Worm (Caenorhabditis elegans) whole organism, L4/young adult: Measurements from ENCODE around the gene irld-20.

Experiments used
- W03F9.2 ChIP-seq: fragments of 150-350 bp; optimal IDR thresholded peaks from 2 replicates; lab custom pipeline; 2014; ENCODE audit warnings: missing biosample characterization, missing genetic modification characterization
- dao-5 ChIP-seq: sonication (generic microtip); optimal IDR thresholded peaks from 2 replicates; lab custom pipeline; 2016; ENCODE audit warnings: missing genotype, missing genetic modification characterization, moderate library complexity, missing compliant biosample characterization
- him-1 ChIP-seq: sonication (generic microtip); optimal IDR thresholded peaks from 2 replicates; lab custom pipeline; 2016; ENCODE audit warnings: missing genotype, missing genetic modification reagents, missing genetic modification characterization, missing compliant biosample characterization

The irld-20 gene

DNA sequence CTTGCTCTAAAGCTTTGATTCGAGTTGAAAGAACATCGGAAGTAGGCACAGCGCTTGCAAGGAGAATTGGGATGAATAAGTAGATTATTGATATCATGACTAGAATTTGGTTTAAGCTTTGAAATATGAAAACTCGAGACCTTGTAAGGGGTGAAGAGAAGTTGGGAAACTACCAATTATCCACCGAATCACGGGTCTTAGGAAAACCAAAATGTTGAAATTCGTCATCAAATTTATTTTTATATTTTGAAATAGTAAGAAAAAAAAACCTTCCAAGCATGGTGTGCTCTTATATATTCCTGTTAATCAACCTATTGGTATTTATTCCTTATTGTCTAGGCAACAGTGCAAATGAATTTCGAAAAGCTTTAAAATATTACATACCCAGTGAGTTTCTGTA, at the start of gene irld-20, which contains the start of gene irld-60:
Gene irld-20, plus strand, starts transcription at position 279 of the 400 bp plus-strand sequence.
Gene irld-60, minus strand, starts transcription at position 101 of the 400 bp plus-strand sequence.
- TF ChIP-seq W03F9.2 (tag; lab: Kevin White, UChicago) (no peak), dao-5 (tag; lab: Kevin White, UChicago) (no peak), him-1 (tag; lab: Kevin White, UChicago) (no peak)

DNA sequence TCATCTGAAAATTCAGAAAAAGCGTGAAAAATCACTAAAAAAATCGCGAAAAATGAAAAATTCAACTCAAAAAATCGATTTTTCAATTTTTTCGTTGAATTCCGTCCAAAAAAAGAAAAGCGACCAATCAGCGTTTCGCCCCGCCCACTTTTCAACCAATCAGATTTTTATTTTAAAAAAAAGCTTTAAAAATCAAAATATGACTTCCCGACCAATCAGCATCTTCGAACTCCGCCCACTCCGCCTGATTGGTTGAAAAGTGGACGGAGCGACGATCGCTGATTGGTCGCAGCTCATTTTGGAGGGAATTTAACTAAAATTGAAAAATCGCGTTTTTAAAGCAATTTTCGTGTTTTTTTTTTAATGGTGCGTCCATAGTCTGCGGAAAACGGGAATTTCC, 48.5 kb upstream of the irld-20 start:
- TF ChIP-seq dao-5 (tag; lab: Kevin White, UChicago) (no peak), him-1 (tag; lab: Kevin White, UChicago) (no peak), W03F9.2 (tag; lab: Kevin White, UChicago) (no peak)

DNA sequence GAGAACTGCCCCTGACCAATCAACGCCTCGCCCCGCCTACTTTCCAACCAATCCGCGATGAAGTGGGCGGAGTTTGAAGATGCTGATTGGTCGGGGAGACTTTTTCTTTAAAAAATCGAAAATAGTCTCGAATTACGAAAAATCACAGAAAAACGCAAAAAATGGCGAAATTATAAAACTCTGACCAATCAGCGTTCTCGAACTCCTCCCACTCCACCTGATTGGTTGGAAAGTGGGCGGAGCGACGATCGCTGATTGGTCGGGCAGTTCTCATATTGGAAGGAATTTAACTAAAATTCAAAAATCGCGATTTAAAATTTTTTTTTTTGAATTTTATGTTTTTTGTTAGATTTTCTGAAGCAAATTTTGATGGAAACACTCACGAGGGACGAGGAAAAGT, 47.7 kb upstream of the irld-20 start:
- TF ChIP-seq him-1 (tag; lab: Kevin White, UChicago), result no peak
- no peak for TF ChIP-seq dao-5 (tag; lab: Kevin White, UChicago)

DNA sequence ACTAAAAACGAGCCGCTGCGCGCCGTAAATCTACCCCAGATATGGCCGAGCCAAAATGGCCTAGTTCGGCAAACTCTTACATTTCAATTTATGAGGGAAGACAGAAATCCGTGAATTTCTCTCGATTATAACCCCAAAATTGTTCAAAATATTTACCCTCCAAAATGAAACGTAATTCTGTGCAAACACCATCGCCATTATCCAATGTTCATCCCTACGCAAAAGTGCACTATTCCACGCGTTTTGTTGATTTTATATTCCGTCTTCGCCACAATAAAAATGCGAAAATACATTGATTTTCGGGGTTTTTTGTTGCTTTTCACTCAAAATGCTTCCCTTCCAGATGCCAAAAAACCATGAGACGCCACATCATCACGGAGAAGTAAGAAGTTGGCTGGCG, 39.7 kb upstream of the irld-20 start, which contains the start of gene hut-1:
Gene hut-1, plus strand, starts transcription at position 344 of the 400 bp plus-strand sequence.
- TF ChIP-seq him-1 (tag; lab: Kevin White, UChicago) (no peak), dao-5 (tag; lab: Kevin White, UChicago) (no peak)

DNA sequence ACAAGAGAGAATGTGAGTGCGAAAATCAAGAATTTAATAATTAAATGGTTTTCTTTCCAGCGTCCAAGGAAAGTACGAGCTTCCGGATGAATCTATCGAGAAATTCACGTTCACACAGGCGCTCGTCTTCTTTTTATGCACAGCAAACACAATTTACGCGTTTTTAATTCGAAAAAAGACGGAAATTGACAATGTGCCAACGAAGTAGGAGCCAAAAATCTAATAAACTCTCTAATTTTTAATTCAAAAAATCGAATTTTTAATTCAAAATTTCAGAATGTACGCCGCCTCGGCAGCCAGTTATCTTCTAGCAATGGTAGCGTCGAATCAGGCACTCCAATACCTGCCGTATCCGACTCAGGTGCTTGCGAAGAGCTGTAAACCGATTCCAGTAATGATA, 39.2 kb upstream of the irld-20 start:
- TF ChIP-seq dao-5 (tag; lab: Kevin White, UChicago) (no peak), W03F9.2 (tag; lab: Kevin White, UChicago) (no peak), him-1 (tag; lab: Kevin White, UChicago) (no peak)

DNA sequence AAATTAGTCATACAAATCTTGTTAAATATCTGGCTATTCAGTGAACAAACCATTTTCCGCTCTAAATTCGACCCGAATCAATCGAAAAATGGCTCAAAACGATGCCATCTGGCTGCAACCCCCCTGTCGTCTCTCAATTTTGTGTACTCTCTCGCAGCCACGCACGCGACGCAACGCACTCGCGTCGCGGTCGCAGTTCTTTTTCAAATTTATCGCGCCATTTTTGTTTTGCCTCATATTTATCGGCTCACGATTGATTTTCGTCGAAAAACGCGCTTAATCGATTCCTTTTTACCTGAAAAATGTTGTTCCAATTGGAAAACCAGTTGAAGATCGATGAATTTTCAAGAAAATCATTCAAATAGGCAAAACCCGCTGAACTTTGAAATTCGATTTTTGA, 37.0 kb upstream of the irld-20 start:
- no peak for TF ChIP-seq W03F9.2 (tag; lab: Kevin White, UChicago)
- TF ChIP-seq him-1 (tag; lab: Kevin White, UChicago), result no peak
- TF ChIP-seq dao-5 (tag; lab: Kevin White, UChicago), result no peak

DNA sequence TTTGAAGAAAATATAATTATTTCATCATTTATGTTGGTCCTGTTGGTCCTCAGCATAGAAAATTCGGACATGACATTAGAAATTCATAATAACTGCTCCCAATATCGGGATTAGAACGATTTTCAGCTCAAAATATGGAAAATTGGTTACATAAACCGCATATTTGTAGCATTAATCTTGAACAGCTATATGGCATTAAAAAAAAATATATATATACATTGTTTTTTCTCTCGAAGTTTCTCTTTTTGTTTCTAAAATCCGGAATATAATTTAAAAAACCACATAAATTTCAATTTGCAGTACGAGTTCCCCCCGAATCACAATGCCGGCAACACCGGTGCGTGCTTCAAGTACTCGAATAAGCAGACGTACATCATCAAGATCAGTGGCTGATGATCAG, 36.6 kb upstream of the irld-20 start, which contains the start of gene ssl-1:
Gene ssl-1, plus strand, starts transcription at position 301 of the 400 bp plus-strand sequence.
- no peak for TF ChIP-seq dao-5 (tag; lab: Kevin White, UChicago)
- TF ChIP-seq W03F9.2 (tag; lab: Kevin White, UChicago), result no peak
- TF ChIP-seq him-1 (tag; lab: Kevin White, UChicago), result no peak

DNA sequence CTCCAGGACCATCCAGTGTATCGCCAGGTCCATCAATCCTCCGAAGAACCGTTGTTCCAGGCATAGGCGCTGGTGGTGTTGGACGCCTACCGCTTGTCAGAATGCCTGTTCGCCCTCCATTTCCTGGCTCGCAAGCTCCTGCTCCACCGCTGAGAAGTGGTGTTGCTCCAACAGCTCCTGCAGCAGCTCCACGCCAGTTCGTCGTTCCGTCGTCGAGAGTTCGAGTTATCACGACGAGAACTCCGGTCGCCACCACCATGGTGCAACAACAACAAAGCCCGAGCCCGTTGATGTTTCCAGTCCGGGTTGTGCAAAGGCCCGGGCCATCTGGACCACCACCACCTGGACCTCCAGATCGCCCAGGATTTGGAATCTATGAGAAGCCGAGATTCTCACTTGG, 22.8 kb upstream of the irld-20 start:
- TF ChIP-seq W03F9.2 (tag; lab: Kevin White, UChicago), result no peak

DNA sequence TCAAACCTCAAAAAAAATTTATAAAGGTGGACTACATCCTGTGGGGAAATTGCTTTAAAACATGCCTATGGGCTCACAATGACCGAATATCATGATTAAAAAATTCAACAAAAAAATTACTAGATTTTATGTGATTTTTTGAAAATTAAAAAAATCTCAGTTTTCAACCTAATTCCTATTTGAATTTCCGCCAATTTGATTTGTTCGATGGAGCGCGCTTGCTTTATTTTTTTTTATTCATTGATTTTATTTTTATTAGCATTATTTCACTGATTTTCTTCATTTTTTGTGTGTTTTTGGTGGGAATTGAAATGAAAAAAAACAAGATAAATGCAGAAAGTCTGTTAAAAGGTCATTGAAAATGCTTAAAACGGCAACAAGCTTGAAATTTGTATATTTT, 12.0 kb upstream of the irld-20 start:
- TF ChIP-seq W03F9.2 (tag; lab: Kevin White, UChicago), result no peak
- TF ChIP-seq dao-5 (tag; lab: Kevin White, UChicago), result no peak
- no peak for TF ChIP-seq him-1 (tag; lab: Kevin White, UChicago)

DNA sequence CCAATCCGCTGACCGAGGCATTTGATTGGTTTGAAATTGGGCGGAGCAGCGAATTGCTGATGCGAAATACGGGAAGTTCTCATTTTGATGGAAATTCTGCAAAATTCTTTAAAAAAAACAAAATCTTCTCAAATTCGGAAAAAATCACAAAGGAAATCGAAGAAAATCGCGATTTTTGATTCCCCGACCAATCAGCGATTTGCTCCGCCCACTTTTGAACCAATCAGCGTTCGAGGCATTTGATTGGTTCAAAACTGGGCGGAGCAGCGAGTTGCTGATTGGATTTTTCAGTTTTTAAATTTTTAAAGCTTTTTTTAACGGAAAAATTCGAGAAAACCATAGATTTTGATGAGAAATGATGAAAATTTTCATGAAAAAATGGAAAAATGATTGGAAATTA, 10.6 kb upstream of the irld-20 start:
- no peak for TF ChIP-seq W03F9.2 (tag; lab: Kevin White, UChicago)
- no peak for TF ChIP-seq dao-5 (tag; lab: Kevin White, UChicago)
- no peak for TF ChIP-seq him-1 (tag; lab: Kevin White, UChicago)

DNA sequence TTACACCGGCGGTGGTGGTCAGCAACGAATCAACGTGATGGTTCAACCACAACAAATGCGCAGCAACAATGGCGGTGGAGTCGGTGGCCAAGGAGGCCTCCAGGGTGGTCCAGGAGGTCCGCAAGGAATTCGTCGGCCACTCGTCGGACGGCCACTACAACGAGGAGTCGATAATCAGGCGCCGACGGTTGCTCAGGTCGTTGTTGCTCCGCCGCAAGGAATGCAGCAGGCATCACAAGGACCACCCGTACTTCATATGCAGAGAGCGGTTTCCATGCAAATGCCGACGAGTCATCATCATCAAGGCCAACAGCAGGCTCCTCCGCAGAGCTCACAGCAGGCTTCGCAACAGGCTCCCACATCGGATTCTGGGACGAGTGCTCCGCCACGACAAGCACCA, 7.4 kb upstream of the irld-20 start:
- TF ChIP-seq W03F9.2 (tag; lab: Kevin White, UChicago) (no peak), him-1 (tag; lab: Kevin White, UChicago) (no peak), dao-5 (tag; lab: Kevin White, UChicago) (no peak)

DNA sequence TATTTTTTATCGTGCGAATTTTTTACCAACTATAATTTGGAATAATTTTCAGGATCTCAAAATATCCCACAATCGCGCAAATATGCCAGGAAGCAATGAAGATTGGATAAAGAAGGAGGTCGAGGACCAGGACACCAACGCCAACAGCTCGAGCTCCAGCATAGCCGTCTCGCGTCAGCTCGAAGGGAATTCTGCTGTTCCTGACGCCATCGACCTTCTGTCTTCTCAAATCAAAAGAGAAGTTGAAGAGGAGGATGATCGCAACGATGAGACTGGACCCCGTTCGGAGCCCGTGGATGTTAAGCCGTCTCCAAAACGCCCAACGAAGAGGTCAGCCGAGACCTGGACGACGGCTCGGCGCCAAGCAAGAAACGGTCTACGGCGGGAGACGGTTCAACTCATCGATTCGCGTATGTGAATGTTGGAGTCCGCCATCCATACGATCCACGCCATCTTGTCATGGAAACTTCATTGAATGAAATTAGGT, 4.5 kb upstream of the irld-20 start, which contains the start of gene Y111B2A.21:
Gene Y111B2A.21, plus strand, starts transcription at position 51 of the 487 bp plus-strand sequence.
- TF ChIP-seq him-1 (tag; lab: Kevin White, UChicago) (no peak), W03F9.2 (tag; lab: Kevin White, UChicago) (no peak), dao-5 (tag; lab: Kevin White, UChicago) (no peak)

DNA sequence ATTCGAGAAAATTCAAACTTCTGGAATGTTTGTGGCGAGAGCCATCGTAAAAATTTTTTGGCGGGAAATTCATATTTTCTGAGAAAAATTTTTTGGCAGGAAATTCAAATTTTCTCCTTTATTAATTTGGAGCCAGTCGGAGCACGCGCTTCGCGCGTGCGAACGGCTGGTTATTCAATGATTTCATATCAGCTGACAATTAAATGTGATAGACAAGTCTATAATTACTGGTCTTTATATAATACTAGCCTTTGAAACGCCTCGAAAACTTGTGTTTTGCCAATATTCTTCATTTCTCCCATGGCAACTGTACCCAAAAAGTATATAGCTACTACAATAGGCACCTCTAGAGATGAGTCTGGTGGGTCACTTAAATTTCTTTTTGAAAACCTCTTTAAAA, 4.1 kb downstream of the irld-20 start, which contains the start of gene srw-10:
Gene srw-10, plus strand, starts transcription at position 301 of the 400 bp plus-strand sequence.
- no peak for TF ChIP-seq him-1 (tag; lab: Kevin White, UChicago)
- TF ChIP-seq dao-5 (tag; lab: Kevin White, UChicago), result no peak
- no peak for TF ChIP-seq W03F9.2 (tag; lab: Kevin White, UChicago)

DNA sequence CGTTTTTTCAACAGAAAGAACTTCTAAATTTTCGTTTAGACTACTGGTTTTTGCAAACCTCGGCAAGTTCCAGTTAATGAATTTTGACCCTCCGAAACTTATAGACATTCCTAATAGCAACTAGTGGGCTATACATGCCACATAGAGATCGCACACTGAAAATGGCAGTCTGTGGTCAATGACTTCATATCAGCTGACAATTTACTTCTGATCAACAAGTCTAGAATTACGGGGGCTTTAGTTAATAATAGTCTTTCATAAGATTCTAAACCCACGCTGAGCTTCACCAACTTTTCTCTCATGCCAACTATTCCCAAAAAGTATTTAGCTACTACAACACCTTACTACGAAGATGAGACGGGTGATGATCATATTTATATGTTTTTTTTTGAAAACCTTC, 6.5 kb downstream of the irld-20 start, which contains the start of gene srw-9:
Gene srw-9, plus strand, starts transcription at position 301 of the 400 bp plus-strand sequence.
- TF ChIP-seq dao-5 (tag; lab: Kevin White, UChicago) (no peak), him-1 (tag; lab: Kevin White, UChicago) (no peak), W03F9.2 (tag; lab: Kevin White, UChicago) (no peak)
